Worm (Caenorhabditis elegans): ENCODE data around the gene dnj-1.
A peak's percentile ranks its signal among the peaks of the same experiment; 100 is the strongest.

The dnj-1 gene

DNA sequence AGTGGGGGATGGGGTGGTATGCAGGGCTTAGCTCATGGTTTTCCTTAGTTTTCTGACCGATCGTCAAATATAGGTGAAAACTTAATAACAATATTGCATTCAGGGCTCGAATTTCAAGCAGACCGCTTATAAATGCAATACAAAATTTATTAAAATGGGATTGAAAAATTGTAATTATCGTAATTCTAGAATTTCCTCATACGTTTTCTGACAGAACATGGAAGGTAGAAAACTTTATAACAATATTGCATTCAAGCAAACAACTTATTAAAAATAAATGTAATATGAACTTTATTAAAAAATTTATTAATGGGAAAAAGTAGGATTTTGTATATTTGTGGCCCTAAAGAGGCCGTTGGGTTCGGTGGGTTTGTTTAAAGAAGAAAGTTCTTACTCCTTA, 24.8 kb downstream of the dnj-1 start:
- peak; percentile 42; the same call in 1 of the 2 replicates for TF ChIP-seq pes-1 (GFP tag; IDR thresholded peaks at IDR 0.05)
- no peak for TF ChIP-seq ceh-13 (GFP tag; optimal IDR thresholded peaks at IDR 0.05)

DNA sequence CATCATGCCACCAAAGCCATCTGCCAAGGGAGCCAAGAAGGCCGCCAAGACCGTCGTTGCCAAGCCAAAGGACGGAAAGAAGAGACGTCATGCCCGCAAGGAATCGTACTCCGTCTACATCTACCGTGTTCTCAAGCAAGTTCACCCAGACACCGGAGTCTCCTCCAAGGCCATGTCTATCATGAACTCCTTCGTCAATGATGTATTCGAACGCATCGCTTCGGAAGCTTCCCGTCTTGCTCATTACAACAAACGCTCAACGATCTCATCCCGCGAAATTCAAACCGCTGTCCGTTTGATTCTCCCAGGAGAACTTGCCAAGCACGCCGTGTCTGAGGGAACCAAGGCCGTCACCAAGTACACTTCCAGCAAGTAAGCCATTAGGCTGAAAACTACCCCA, 25.9 kb downstream of the dnj-1 start, which contains the start of gene his-48:
Gene his-48 (plus strand): TSS at position 5 of the 400 bp plus-strand sequence.
- peak; percentile 11; the same call in 1 of the 2 replicates for TF ChIP-seq flt-1 (GFP tag; IDR thresholded peaks at IDR 0.05)

DNA sequence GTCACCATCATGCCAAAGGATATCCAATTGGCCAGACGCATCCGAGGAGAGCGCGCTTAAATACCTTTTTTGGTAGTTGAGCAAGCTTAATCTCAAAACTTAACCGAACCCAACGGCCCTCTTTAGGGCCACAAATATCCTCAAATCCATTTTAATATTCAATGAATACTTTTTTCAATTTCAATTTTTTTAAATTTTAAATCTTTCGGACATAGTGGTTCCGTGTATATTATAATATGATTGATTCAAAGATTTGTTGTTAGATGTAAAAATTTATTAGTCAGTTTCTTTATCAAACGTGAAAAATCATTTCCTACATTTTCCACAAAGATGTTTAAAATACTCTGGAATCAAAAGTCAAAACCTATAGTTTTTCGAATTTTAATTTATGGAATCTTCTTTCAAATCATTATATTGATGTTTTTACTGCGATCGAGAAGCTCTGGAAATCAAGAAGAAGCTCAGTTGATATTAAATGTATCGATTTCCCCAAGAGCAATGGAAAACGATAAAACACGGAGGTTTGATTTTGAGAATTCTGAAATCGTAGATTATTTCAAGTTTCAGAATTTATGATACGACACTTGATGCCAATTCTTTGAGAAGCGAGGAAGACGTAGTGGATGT, 28.2 kb downstream of the dnj-1 start, which contains the start of gene B0035.21:
Gene B0035.21 (plus strand): TSS at position 322 of the 627 bp plus-strand sequence.
- TF ChIP-seq hmbx-1 (tag; optimal IDR thresholded peaks at IDR 0.05), result no peak

ce11 chrIV:11329269-11329668, 30.4 kb downstream of the dnj-1 start, which contains the start of gene leo-1:
Gene leo-1 (minus strand): TSS chrIV:11329369.
- TF ChIP-seq B0310.2 (tag; optimal IDR thresholded peaks at IDR 0.05) (no peak), ets-7 (tag; optimal IDR thresholded peaks at IDR 0.05) (no peak), pes-1 (GFP tag; IDR thresholded peaks at IDR 0.05) (no peak), flt-1 (GFP tag; IDR thresholded peaks at IDR 0.05) (no peak), tra-4 (tag; optimal IDR thresholded peaks at IDR 0.05) (no peak), hnd-1 (tag; optimal IDR thresholded peaks at IDR 0.05) (no peak)

ce11 chrIV:11332751-11333150, 33.9 kb downstream of the dnj-1 start, which contains the start of gene sart-3:
Gene sart-3 (minus strand): TSS chrIV:11332969.
- TF ChIP-seq F13C5.2 (tag; optimal IDR thresholded peaks at IDR 0.05) (no peak), pes-1 (GFP tag; IDR thresholded peaks at IDR 0.05) (no peak), hmbx-1 (tag; optimal IDR thresholded peaks at IDR 0.05) (no peak), flt-1 (GFP tag; IDR thresholded peaks at IDR 0.05) (no peak), ama-1 (optimal IDR thresholded peaks at IDR 0.05) (no peak), tbx-37 (GFP tag; conservative IDR thresholded peaks at IDR 0.05) (no peak), tbx-11 (GFP tag; IDR thresholded peaks at IDR 0.05) (no peak), tra-4 (tag; optimal IDR thresholded peaks at IDR 0.05) (no peak), sea-1 (GFP tag; conservative IDR thresholded peaks at IDR 0.05) (no peak)

DNA sequence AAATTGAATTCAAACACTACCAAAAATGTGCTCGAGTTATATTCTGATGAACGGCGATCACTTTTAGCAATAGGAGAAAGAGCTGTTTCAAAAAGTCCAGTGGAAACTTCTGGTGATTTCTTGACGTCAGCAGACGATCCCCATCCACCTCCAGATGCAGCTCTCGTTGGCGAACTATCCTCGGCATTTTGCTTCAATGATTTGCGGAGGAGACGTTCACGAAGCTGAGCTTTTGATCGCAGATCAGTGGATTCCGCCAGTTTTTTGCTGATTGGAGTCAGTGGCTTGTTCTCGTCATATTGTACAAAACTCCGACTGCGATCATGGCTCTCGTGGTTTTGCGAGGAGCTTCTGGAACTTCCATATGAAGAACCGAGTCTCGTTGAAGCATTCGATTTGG, 37.3 kb downstream of the dnj-1 start:
- TF ChIP-seq ceh-36 (tag; optimal IDR thresholded peaks at IDR 0.05) (no peak), flt-1 (GFP tag; IDR thresholded peaks at IDR 0.05) (no peak), F13C5.2 (tag; optimal IDR thresholded peaks at IDR 0.05) (no peak), tra-4 (tag; optimal IDR thresholded peaks at IDR 0.05) (no peak), sea-1 (GFP tag; conservative IDR thresholded peaks at IDR 0.05) (no peak), hmg-4 (GFP tag; optimal IDR thresholded peaks at IDR 0.05) (no peak), aly-1 (tag; optimal IDR thresholded peaks at IDR 0.05) (no peak), hnd-1 (tag; optimal IDR thresholded peaks at IDR 0.05) (no peak), ama-1 (optimal IDR thresholded peaks at IDR 0.05) (no peak), scrt-1 (GFP tag; IDR thresholded peaks at IDR 0.05) (no peak), ets-7 (tag; optimal IDR thresholded peaks at IDR 0.05) (no peak), B0310.2 (tag; optimal IDR thresholded peaks at IDR 0.05) (no peak), tbx-11 (GFP tag; IDR thresholded peaks at IDR 0.05) (no peak)

DNA sequence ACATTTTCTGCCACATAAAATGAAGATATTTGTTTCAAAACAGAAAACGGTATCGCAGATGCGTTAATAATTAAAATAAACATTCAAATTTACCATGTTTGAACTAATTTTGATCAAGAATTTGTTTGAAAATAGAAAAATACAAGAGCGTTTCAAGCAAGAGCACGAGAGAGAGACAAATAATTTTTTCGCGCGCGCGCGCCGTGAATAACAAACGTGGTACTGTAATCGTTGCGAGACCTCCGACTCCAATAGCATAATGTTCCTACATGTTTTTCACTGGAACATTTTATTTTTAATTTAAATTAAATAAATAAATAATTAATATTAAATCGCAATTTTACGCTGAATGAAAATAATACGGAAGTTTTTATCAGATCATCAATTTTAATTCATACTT, 38.2 kb downstream of the dnj-1 start, which contains the start of gene F54E12.2:
Gene F54E12.2 (minus strand): TSS at position 164 of the 400 bp plus-strand sequence.
- TF ChIP-seq ets-7 (tag; optimal IDR thresholded peaks at IDR 0.05) (no peak), B0310.2 (tag; optimal IDR thresholded peaks at IDR 0.05) (no peak), ama-1 (optimal IDR thresholded peaks at IDR 0.05) (no peak), tbx-37 (GFP tag; conservative IDR thresholded peaks at IDR 0.05) (no peak), tbx-11 (GFP tag; IDR thresholded peaks at IDR 0.05) (no peak), pes-1 (GFP tag; IDR thresholded peaks at IDR 0.05) (no peak), sea-1 (GFP tag; conservative IDR thresholded peaks at IDR 0.05) (no peak), hmbx-1 (tag; optimal IDR thresholded peaks at IDR 0.05) (no peak), ceh-13 (GFP tag; optimal IDR thresholded peaks at IDR 0.05) (no peak), flt-1 (GFP tag; IDR thresholded peaks at IDR 0.05) (no peak)

DNA sequence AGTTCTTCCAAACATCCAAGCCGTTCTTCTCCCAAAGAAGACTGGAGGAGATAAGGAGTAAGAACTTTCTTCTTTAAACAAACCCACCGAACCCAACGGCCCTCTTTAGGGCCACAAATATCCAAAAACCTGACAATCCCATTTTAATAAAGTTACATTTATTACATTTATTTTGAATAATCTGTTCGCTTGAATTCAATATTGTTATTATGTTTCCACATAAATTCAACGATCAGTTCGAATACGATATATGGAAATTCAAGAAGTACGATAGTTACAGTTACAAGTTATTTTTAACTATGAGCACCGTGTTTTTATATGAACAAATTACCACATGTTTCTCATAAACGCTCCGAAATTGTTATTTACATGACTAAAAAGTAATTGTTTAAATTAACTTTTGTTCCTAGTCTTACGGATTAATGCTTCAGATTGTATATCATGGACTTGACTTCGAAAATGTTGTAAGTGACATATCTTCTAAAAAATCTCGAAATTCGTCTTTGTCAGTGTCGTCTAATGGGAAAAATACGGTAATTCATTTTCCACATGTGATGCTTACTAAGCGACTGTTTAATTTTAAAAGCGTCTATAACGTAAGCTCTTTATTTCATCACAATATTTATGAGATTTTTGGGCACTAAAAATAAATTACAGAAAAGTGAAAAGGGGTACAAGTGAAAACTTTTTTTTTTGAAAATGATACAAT, 42.1 kb downstream of the dnj-1 start:
- 0 out of 2 replicates have a peak, but pooled peaks have one; percentile 18 for TF ChIP-seq sea-1 (GFP tag; conservative IDR thresholded peaks at IDR 0.05)
- no peak for TF ChIP-seq hmg-4 (GFP tag; optimal IDR thresholded peaks at IDR 0.05)
- TF ChIP-seq aly-1 (tag; optimal IDR thresholded peaks at IDR 0.05), result no peak

DNA sequence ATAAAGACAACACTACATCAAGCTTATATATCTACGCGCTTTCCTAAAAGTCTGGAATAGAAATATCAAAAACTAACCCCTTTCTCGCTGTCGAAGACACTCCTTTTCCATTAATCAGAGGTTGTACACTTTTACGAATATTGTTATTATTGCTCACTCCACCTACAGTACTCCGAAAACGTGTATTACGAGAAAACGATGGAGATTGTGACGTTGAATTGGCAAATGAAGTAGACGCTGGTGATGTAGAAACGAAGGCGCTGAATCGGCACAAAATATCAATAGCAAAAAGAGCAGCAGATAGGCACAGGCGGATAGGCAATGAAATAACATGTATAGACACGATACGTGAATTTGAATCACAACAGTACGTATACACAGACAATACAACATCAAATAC, 45.5 kb downstream of the dnj-1 start:
- TF ChIP-seq ama-1 (optimal IDR thresholded peaks at IDR 0.05) (no peak), tbx-37 (GFP tag; conservative IDR thresholded peaks at IDR 0.05) (no peak), ets-7 (tag; optimal IDR thresholded peaks at IDR 0.05) (no peak), flt-1 (GFP tag; IDR thresholded peaks at IDR 0.05) (no peak), sea-1 (GFP tag; conservative IDR thresholded peaks at IDR 0.05) (no peak), hmbx-1 (tag; optimal IDR thresholded peaks at IDR 0.05) (no peak), F13C5.2 (tag; optimal IDR thresholded peaks at IDR 0.05) (no peak), tbx-11 (GFP tag; IDR thresholded peaks at IDR 0.05) (no peak), aly-1 (tag; optimal IDR thresholded peaks at IDR 0.05) (no peak), pes-1 (GFP tag; IDR thresholded peaks at IDR 0.05) (no peak), ceh-13 (GFP tag; optimal IDR thresholded peaks at IDR 0.05) (no peak), tra-4 (tag; optimal IDR thresholded peaks at IDR 0.05) (no peak), hmg-4 (GFP tag; optimal IDR thresholded peaks at IDR 0.05) (no peak), ceh-36 (tag; optimal IDR thresholded peaks at IDR 0.05) (no peak), B0310.2 (tag; optimal IDR thresholded peaks at IDR 0.05) (no peak), scrt-1 (GFP tag; IDR thresholded peaks at IDR 0.05) (no peak), hnd-1 (tag; optimal IDR thresholded peaks at IDR 0.05) (no peak)
